Worm (Caenorhabditis elegans) whole organism, mixed stage, embryonic: ENCODE measurements around the gene nep-4.

Experiments
- elt-3 ChIP-seq: fragments of 150-350 bp; optimal IDR thresholded peaks from 2 replicates; lab custom pipeline; 2014; ENCODE audit warnings: missing biosample characterization, missing genetic modification characterization
- mep-1 ChIP-seq: fragments of 150-350 bp; optimal IDR thresholded peaks from 2 replicates; lab custom pipeline; 2017; ENCODE audit warnings: missing biosample characterization, missing genetic modification reagents, missing genetic modification characterization, inconsistent platforms
- mls-2 ChIP-seq: sonication (generic microtip); optimal IDR thresholded peaks from 2 replicates; lab custom pipeline; 2016; ENCODE audit warnings: mild to moderate bottlenecking, missing genetic modification characterization, moderate library complexity, missing compliant biosample characterization
- nhr-237 ChIP-seq: fragments of 150-350 bp; optimal IDR thresholded peaks from 2 replicates; lab custom pipeline; 2014; ENCODE audit warnings: missing biosample characterization, missing genetic modification characterization
- nhr-76 ChIP-seq: sonication (generic microtip); optimal IDR thresholded peaks from 2 replicates; lab custom pipeline; 2017; ENCODE audit warnings: missing biosample characterization, missing genetic modification characterization
- unc-62 ChIP-seq: fragments of 150-350 bp; optimal IDR thresholded peaks from 2 replicates; lab custom pipeline; 2014; ENCODE audit warnings: missing biosample characterization, missing genetic modification reagents, missing genetic modification characterization
- ztf-11 ChIP-seq: fragments of 150-350 bp; optimal IDR thresholded peaks from 2 replicates; lab custom pipeline; 2014; ENCODE audit warnings: missing biosample characterization, missing genetic modification characterization

ce11 chrX:6865839-6866238 lies 2.6 kb upstream of the nep-4 start, which contains the start of gene odr-10:
- TF ChIP-seq nhr-76 (tag; lab: Kevin White, UChicago) (no peak), unc-62 (GFP tag; lab: Kevin White, UChicago) (no peak), nhr-237 (tag; lab: Kevin White, UChicago) (no peak), mls-2 (tag; lab: Kevin White, UChicago) (no peak), ztf-11 (tag; lab: Kevin White, UChicago) (no peak), elt-3 (no peak), mep-1 (tag; lab: Kevin White, UChicago) (no peak)
